Fruit fly (Drosophila melanogaster) whole organism, embryonic: ENCODE results near the gene CG2076.

ENCODE experiments used
- ATbp ChIP-seq: fragments of 200-800 bp; sonication (Bioruptor generic); optimal IDR thresholded peaks from 2 replicates; lab custom pipeline; 2017; ENCODE audit warnings: missing biosample characterization, mild to moderate bottlenecking, missing genetic modification characterization, missing genetic modification reagents
- Asciz ChIP-seq: fragments of 200-800 bp; sonication (Bioruptor generic); optimal IDR thresholded peaks from 2 replicates; lab custom pipeline; 2017; ENCODE audit warnings: missing biosample characterization, mild to moderate bottlenecking, missing genetic modification characterization, missing genetic modification reagents
- CG11398 ChIP-seq: fragments of 200-800 bp; sonication (Bioruptor generic); optimal IDR thresholded peaks from 2 replicates; lab custom pipeline; 2016; ENCODE audit warnings: missing biosample characterization, missing genetic modification characterization
- CG13775 ChIP-seq: fragments of 200-800 bp; sonication (Bioruptor generic); optimal IDR thresholded peaks from 3 replicates; lab custom pipeline; 2017; ENCODE audit warnings: missing biosample characterization, mild to moderate bottlenecking, missing genetic modification characterization
- CG14710 ChIP-seq: fragments of 200-800 bp; sonication (Bioruptor generic); optimal IDR thresholded peaks from 3 replicates; lab custom pipeline; 2019; ENCODE audit warnings: missing biosample characterization, mild to moderate bottlenecking, missing genetic modification characterization, moderate library complexity
- CG15696 ChIP-seq: fragments of 200-800 bp; sonication (Bioruptor generic); optimal IDR thresholded peaks from 2 replicates; lab custom pipeline; 2019; ENCODE audit warnings: missing biosample characterization, mild to moderate bottlenecking, missing genetic modification characterization, moderate library complexity
- CG17359 ChIP-seq: fragments of 200-800 bp; sonication (Bioruptor generic); optimal IDR thresholded peaks from 3 replicates; lab custom pipeline; 2018; ENCODE audit warnings: missing biosample characterization, mild to moderate bottlenecking, missing genetic modification characterization, moderate library complexity
- CG17612 ChIP-seq: fragments of 200-800 bp; sonication (Bioruptor generic); IDR thresholded peaks from 2 replicates; pipeline ENCODE4 v1.3.6; 2022; ENCODE audit warnings: missing biosample characterization, missing genetic modification characterization
- CG1832 ChIP-seq: fragments of 200-800 bp; sonication (Bioruptor generic); optimal IDR thresholded peaks from 2 replicates; lab custom pipeline; 2017; ENCODE audit warnings: missing biosample characterization, mild to moderate bottlenecking, missing genetic modification characterization, inconsistent platforms
- CG2199 ChIP-seq: fragments of 200-800 bp; sonication (Bioruptor generic); IDR thresholded peaks from 3 replicates; pipeline ENCODE4 v1.3.6; 2022; ENCODE audit warnings: missing biosample characterization, missing genetic modification characterization
- CG34376 ChIP-seq: fragments of 200-800 bp; sonication (Bioruptor generic); optimal IDR thresholded peaks from 2 replicates; lab custom pipeline; 2018; ENCODE audit warnings: missing biosample characterization, mild to moderate bottlenecking, missing genetic modification characterization
- CG4730 ChIP-seq: fragments of 200-800 bp; sonication (Bioruptor generic); IDR thresholded peaks from 2 replicates; pipeline ENCODE4 v1.3.6; 2022; ENCODE audit warnings: missing biosample characterization, missing genetic modification characterization
- CG6791 ChIP-seq: fragments of 200-800 bp; sonication (Bioruptor generic); IDR thresholded peaks from 3 replicates; pipeline ENCODE4 v1.3.6; 2022; ENCODE audit warnings: missing biosample characterization, missing genetic modification characterization; ENCODE audit not compliant: partially characterized antibody
- CG7271 ChIP-seq: fragments of 200-800 bp; sonication (Bioruptor generic); optimal IDR thresholded peaks from 2 replicates; lab custom pipeline; 2018; ENCODE audit warnings: missing biosample characterization, mild to moderate bottlenecking, missing genetic modification characterization, moderate library complexity
- CG8924 ChIP-seq: fragments of 200-800 bp; optimal IDR thresholded peaks from 3 replicates; lab custom pipeline; 2019; ENCODE audit warnings: missing biosample characterization, mild to moderate bottlenecking, missing genetic modification characterization, moderate library complexity
- D ChIP-seq, 2 experiments: fragments of 200-800 bp in 1 of 2; fragments of >200 bp in 1 of 2; sonication (Bioruptor generic) in 1 of 2; optimal IDR thresholded peaks; 2 replicates in 1 of 2; 3 replicates in 1 of 2; lab custom pipeline; 2017; ENCODE audit warnings: mild to moderate bottlenecking in 1 of 2, missing biosample characterization in 1 of 2, missing genetic modification characterization in 1 of 2, missing genetic modification reagents in 1 of 2
- D19A ChIP-seq: fragments of 200-800 bp; optimal IDR thresholded peaks from 3 replicates; lab custom pipeline; 2019; ENCODE audit warnings: missing biosample characterization, mild to moderate bottlenecking, missing genetic modification characterization, moderate library complexity
- Dref ChIP-seq: fragments of 200-800 bp; sonication (Bioruptor generic); IDR thresholded peaks from 2 replicates; pipeline ENCODE4 v1.3.6; 2022; ENCODE audit warnings: missing biosample characterization, missing genetic modification characterization
- Hmr ChIP-seq: fragments of 200-800 bp; sonication (Bioruptor generic); optimal IDR thresholded peaks from 3 replicates; lab custom pipeline; 2017; ENCODE audit warnings: mild to moderate bottlenecking, missing biosample characterization, missing genetic modification reagents, missing genetic modification characterization
- Hr3 ChIP-seq: fragments of 200-800 bp; sonication (Bioruptor generic); optimal IDR thresholded peaks from 3 replicates; lab custom pipeline; 2016; ENCODE audit warnings: missing biosample characterization, missing genetic modification characterization
- Lpt ChIP-seq: fragments of >200 bp; optimal IDR thresholded peaks from 2 replicates; lab custom pipeline; 2018; ENCODE audit warnings: missing biosample characterization, missing genetic modification characterization
- Ravus ChIP-seq: fragments of 200-800 bp; sonication (Bioruptor generic); IDR thresholded peaks from 2 replicates; pipeline ENCODE4 v1.3.6; 2022; ENCODE audit warnings: missing biosample characterization, missing genetic modification characterization
- TFAM ChIP-seq: fragments of 200-800 bp; sonication (Bioruptor generic); optimal IDR thresholded peaks from 2 replicates; lab custom pipeline; 2017; ENCODE audit warnings: missing biosample characterization, missing genetic modification characterization, inconsistent platforms
- Tbp ChIP-seq: fragments of >200 bp; optimal IDR thresholded peaks from 2 replicates; lab custom pipeline; 2018; ENCODE audit warnings: missing biosample characterization, missing genetic modification characterization
- Usf ChIP-seq: fragments of 200-800 bp; sonication (Bioruptor generic); optimal IDR thresholded peaks from 2 replicates; lab custom pipeline; 2017; ENCODE audit warnings: missing genotype, missing biosample characterization, missing genetic modification characterization
- YL-1 ChIP-seq: fragments of 200-800 bp; sonication (Bioruptor generic); optimal IDR thresholded peaks from 3 replicates; lab custom pipeline; 2017; ENCODE audit warnings: missing biosample characterization, mild to moderate bottlenecking, missing genetic modification characterization
- aop ChIP-seq: fragments of 200-800 bp; sonication (Bioruptor generic); IDR thresholded peaks from 2 replicates; pipeline ENCODE4 v1.3.6; 2022; ENCODE audit warnings: missing biosample characterization, missing genetic modification characterization
- ara ChIP-seq: fragments of 200-800 bp; sonication (Bioruptor generic); IDR thresholded peaks from 2 replicates; pipeline ENCODE4 v1.3.6; 2022; ENCODE audit warnings: missing biosample characterization, missing genetic modification characterization
- br ChIP-seq: fragments of >200 bp; optimal IDR thresholded peaks from 2 replicates; lab custom pipeline; 2017
- caup ChIP-seq: fragments of 200-800 bp; sonication (Bioruptor generic); optimal IDR thresholded peaks from 3 replicates; lab custom pipeline; 2017; ENCODE audit warnings: missing biosample characterization, mild to moderate bottlenecking, missing genetic modification characterization, moderate library complexity; ENCODE audit not compliant: severe bottlenecking
- chm ChIP-seq: fragments of 200-800 bp; sonication (Bioruptor generic); IDR thresholded peaks from 2 replicates; pipeline ENCODE4 v1.3.6; 2022; ENCODE audit warnings: missing biosample characterization, missing genetic modification characterization
- esg ChIP-seq: fragments of 200-800 bp; sonication (Bioruptor generic); conservative IDR thresholded peaks from 2 replicates; pipeline ENCODE4 v1.3.6; 2022; ENCODE audit warnings: missing biosample characterization, missing genetic modification characterization
- h ChIP-seq: fragments of >200 bp; optimal IDR thresholded peaks from 2 replicates; lab custom pipeline; 2017
- hb ChIP-seq: fragments of 200-800 bp; sonication (Bioruptor generic); IDR thresholded peaks from 3 replicates; pipeline ENCODE4 v1.3.6; 2022; ENCODE audit warnings: missing biosample characterization, missing genetic modification characterization; ENCODE audit not compliant: partially characterized antibody
- ind ChIP-seq: fragments of 200-800 bp; sonication (Bioruptor generic); optimal IDR thresholded peaks from 3 replicates; lab custom pipeline; 2016; ENCODE audit warnings: missing biosample characterization, missing genetic modification characterization
- jigr1 ChIP-seq: fragments of 200-800 bp; sonication (Bioruptor generic); IDR thresholded peaks from 3 replicates; pipeline ENCODE4 v1.3.6; 2022; ENCODE audit warnings: missing biosample characterization, missing genetic modification characterization
- ken ChIP-seq: fragments of 200-800 bp; sonication (Bioruptor generic); IDR thresholded peaks from 3 replicates; pipeline ENCODE4 v1.3.6; 2022; ENCODE audit warnings: missing biosample characterization, missing genetic modification characterization
- nerfin-2 ChIP-seq: fragments of 200-800 bp; sonication (Bioruptor generic); IDR thresholded peaks from 2 replicates; pipeline ENCODE4 v1.3.6; 2022; ENCODE audit warnings: missing biosample characterization, missing genetic modification characterization; ENCODE audit not compliant: partially characterized antibody
- nom ChIP-seq: fragments of 200-800 bp; sonication (Bioruptor generic); optimal IDR thresholded peaks from 2 replicates; lab custom pipeline; 2017; ENCODE audit warnings: missing biosample characterization, missing genetic modification characterization, mild to moderate bottlenecking, moderate library complexity, missing genetic modification reagents
- pho ChIP-seq: fragments of 200-800 bp; sonication (Bioruptor generic); optimal IDR thresholded peaks from 2 replicates; lab custom pipeline; 2016; ENCODE audit warnings: missing biosample characterization, missing genetic modification characterization
- pros ChIP-seq: fragments of 200-800 bp; sonication (Bioruptor generic); optimal IDR thresholded peaks from 3 replicates; lab custom pipeline; 2019; ENCODE audit warnings: missing biosample characterization, mild to moderate bottlenecking, missing genetic modification characterization, moderate library complexity
- sc ChIP-seq, 3 experiments: fragments of >200 bp in 2 of 3; fragments of 200-800 bp in 1 of 3; sonication (Bioruptor generic) in 1 of 3; optimal IDR thresholded peaks; 2 replicates in 2 of 3; 3 replicates in 1 of 3; lab custom pipeline; 2017; ENCODE audit warnings: mild to moderate bottlenecking in 1 of 3, missing biosample characterization in 1 of 3, missing genetic modification characterization in 1 of 3, missing genetic modification reagents in 1 of 3
- schlank ChIP-seq: fragments of 200-800 bp; sonication (Bioruptor generic); optimal IDR thresholded peaks from 2 replicates; lab custom pipeline; 2018; ENCODE audit warnings: missing biosample characterization, mild to moderate bottlenecking, missing genetic modification characterization
- sisA ChIP-seq: fragments of 200-800 bp; sonication (Bioruptor generic); IDR thresholded peaks from 2 replicates; pipeline ENCODE4 v1.3.6; 2022; ENCODE audit warnings: missing biosample characterization, missing genetic modification characterization
- stc ChIP-seq: fragments of 200-800 bp; sonication (Bioruptor generic); IDR thresholded peaks from 2 replicates; pipeline ENCODE4 v1.3.6; 2022; ENCODE audit warnings: missing biosample characterization, missing genetic modification characterization
- tll ChIP-seq, 2 experiments: fragments of 200-800 bp in 1 of 2; fragments of >200 bp in 1 of 2; sonication (Bioruptor generic) in 1 of 2; optimal IDR thresholded peaks; 2 replicates each; lab custom pipeline; 2017 to 2019; ENCODE audit warnings: missing biosample characterization in 2 of 2, missing genetic modification characterization in 2 of 2, mild to moderate bottlenecking in 1 of 2, moderate library complexity in 1 of 2
- unc-4 ChIP-seq: fragments of 200-800 bp; sonication (Bioruptor generic); IDR thresholded peaks from 2 replicates; pipeline ENCODE4 v1.3.6; 2022; ENCODE audit warnings: missing biosample characterization, missing genetic modification characterization; ENCODE audit not compliant: partially characterized antibody
- wdn ChIP-seq: fragments of 200-800 bp; sonication (Bioruptor generic); IDR thresholded peaks from 2 replicates; pipeline ENCODE4 v1.3.6; 2022; ENCODE audit warnings: missing biosample characterization, missing genetic modification characterization

CG2076 gene

dm6 chrX:11108148-11108844, 18.3 kb downstream of the CG2076 start, which contains the start of gene Hsp60A (continued):
- TF ChIP-seq aop (GFP tag; lab: Robert Waterston, UW), result no peak
- TF ChIP-seq tll (GFP tag; optimal IDR thresholded peaks at IDR 0.05; lab: Kevin White, UChicago), result no peak
- peak; percentile 6 for TF ChIP-seq CG34376 (GFP tag; lab: Kevin White, UChicago)
- TF ChIP-seq pros, result no peak
- no peak for TF ChIP-seq nom (GFP tag; lab: Kevin White, UChicago)
- no peak for TF ChIP-seq Asciz (GFP tag; lab: Kevin White, UChicago)
- TF ChIP-seq Tbp (GFP tag; lab: Kevin White, UChicago), result no peak
- TF ChIP-seq TFAM, result no peak
- TF ChIP-seq Lpt (GFP tag; lab: Kevin White, UChicago), result no peak
- no peak for TF ChIP-seq jigr1 (GFP tag; lab: Robert Waterston, UW)
- peak; percentile 28 for TF ChIP-seq ind (GFP tag; lab: Kevin White, UChicago)
- TF ChIP-seq Ravus (GFP tag; lab: Robert Waterston, UW), result no peak
- peak; percentile 36 for TF ChIP-seq Hr3 (GFP tag; lab: Kevin White, UChicago)
- TF ChIP-seq CG17612 (GFP tag; lab: Robert Waterston, UW), result no peak
- TF ChIP-seq esg (GFP tag; lab: Robert Waterston, UW), result peak; percentile 24; the same call in 1 of the 2 replicates
- TF ChIP-seq CG17359 (tag; lab: Kevin White, UChicago), result peak; percentile 56
- no peak for TF ChIP-seq D (optimal IDR thresholded peaks at IDR 0.05; lab: Kevin White, UChicago)
- TF ChIP-seq D (GFP tag; optimal IDR thresholded peaks at IDR 0.05; lab: Kevin White, UChicago), result no peak
- TF ChIP-seq pho (GFP tag; lab: Kevin White, UChicago), result no peak
- TF ChIP-seq schlank (tag; lab: Kevin White, UChicago), result no peak
- no peak for TF ChIP-seq CG11398 (GFP tag; lab: Kevin White, UChicago)
- peak; percentile 48 for TF ChIP-seq CG13775 (GFP tag; lab: Kevin White, UChicago)
- no peak for TF ChIP-seq br (lab: Kevin White, UChicago)
- no peak; the same call in 1 of the 2 replicates for TF ChIP-seq chm
- TF ChIP-seq sc (optimal IDR thresholded peaks at IDR 0.05; lab: Kevin White, UChicago), result no peak
- no peak for TF ChIP-seq sc (GFP tag; optimal IDR thresholded peaks at IDR 0.05; lab: Kevin White, UChicago)
- TF ChIP-seq Hmr, result peak; percentile 52
- peak; percentile 75 for TF ChIP-seq CG14710 (tag; lab: Kevin White, UChicago)
- peak; percentile 84 for TF ChIP-seq unc-4 (GFP tag; lab: Robert Waterston, UW)
- TF ChIP-seq D19A, result peak; percentile 27
- 0 out of 2 replicates have a peak, but pooled peaks have one; percentile 15 for TF ChIP-seq CG4730 (GFP tag; lab: Robert Waterston, UW)
- no peak for TF ChIP-seq wdn (GFP tag; lab: Robert Waterston, UW)
- peak; percentile 78 for TF ChIP-seq nerfin-2
- 0 out of 3 replicates have a peak, but pooled peaks have one; percentile 42 for TF ChIP-seq ken
- TF ChIP-seq ATbp, result peak; percentile 9
- peak; percentile 31 for TF ChIP-seq CG15696 (tag; lab: Kevin White, UChicago)
- 0 out of 2 replicates have a peak, but pooled peaks have one; percentile 16 for TF ChIP-seq ara (GFP tag; lab: Robert Waterston, UW)
- TF ChIP-seq stc, result no peak
- TF ChIP-seq CG6791 (GFP tag; lab: Robert Waterston, UW), result peak; percentile 78
- peak; percentile 33 for TF ChIP-seq CG8924 (tag; lab: Kevin White, UChicago)
- peak; percentile 76; the same call in 2 of the 3 replicates for TF ChIP-seq hb (GFP tag; lab: Robert Waterston, UW)
- TF ChIP-seq YL-1 (GFP tag; lab: Kevin White, UChicago), result peak; percentile 6
- no peak for TF ChIP-seq CG2199 (GFP tag; lab: Robert Waterston, UW)
- TF ChIP-seq caup (GFP tag; lab: Kevin White, UChicago), result peak; percentile 10
- no peak for TF ChIP-seq CG1832
- no peak for TF ChIP-seq Usf (GFP tag; lab: Kevin White, UChicago)
- peak; percentile 86 for TF ChIP-seq Dref (GFP tag; lab: Robert Waterston, UW)
- TF ChIP-seq sisA (GFP tag; lab: Robert Waterston, UW), result peak; percentile 41
- no peak for TF ChIP-seq h
- no peak for TF ChIP-seq CG7271
